Fruit fly (Drosophila melanogaster) whole organism, embryonic: ENCODE data around the gene SecS.

Experiments
- Adf1 ChIP-seq: fragments of 200-800 bp; sonication (Bioruptor generic); IDR thresholded peaks from 2 replicates; pipeline ENCODE4 v1.3.6; 2022; ENCODE audit warnings: missing biosample characterization, missing genetic modification characterization
- BEAF-32 ChIP-seq: fragments of 200-800 bp; sonication (Bioruptor generic); optimal IDR thresholded peaks from 3 replicates; lab custom pipeline; 2017; ENCODE audit warnings: missing biosample characterization, missing genetic modification characterization, mild to moderate bottlenecking, moderate library complexity, missing genetic modification reagents
- BtbVII ChIP-seq: fragments of 200-800 bp; sonication (Bioruptor generic); optimal IDR thresholded peaks from 3 replicates; lab custom pipeline; 2017; ENCODE audit warnings: missing biosample characterization, mild to moderate bottlenecking, missing genetic modification characterization
- CG1024 ChIP-seq: fragments of 200-800 bp; sonication (Bioruptor generic); IDR thresholded peaks from 2 replicates; pipeline ENCODE4 v1.3.6; 2022; ENCODE audit warnings: missing biosample characterization, missing genetic modification characterization
- CG12391 ChIP-seq: fragments of 200-800 bp; sonication (Bioruptor generic); optimal IDR thresholded peaks from 3 replicates; lab custom pipeline; 2018; ENCODE audit warnings: missing biosample characterization, mild to moderate bottlenecking, missing genetic modification characterization, moderate library complexity
- CG13123 ChIP-seq: fragments of 200-800 bp; sonication (Bioruptor generic); optimal IDR thresholded peaks from 2 replicates; lab custom pipeline; 2016; ENCODE audit warnings: missing biosample characterization, missing genetic modification characterization
- CG15514 ChIP-seq: fragments of 200-800 bp; sonication (Bioruptor generic); optimal IDR thresholded peaks from 3 replicates; lab custom pipeline; 2017; ENCODE audit warnings: missing biosample characterization, missing genetic modification characterization, mild to moderate bottlenecking, moderate library complexity, missing genetic modification reagents
- CG17385 ChIP-seq: fragments of 200-800 bp; sonication (Bioruptor generic); optimal IDR thresholded peaks from 3 replicates; lab custom pipeline; 2018; ENCODE audit warnings: missing biosample characterization, mild to moderate bottlenecking, missing genetic modification characterization
- CG33213 ChIP-seq: fragments of 200-800 bp; sonication (Bioruptor generic); optimal IDR thresholded peaks from 3 replicates; lab custom pipeline; 2016; ENCODE audit warnings: missing biosample characterization, missing genetic modification characterization
- CG34224 ChIP-seq: fragments of 200-800 bp; sonication (Bioruptor generic); IDR thresholded peaks from 3 replicates; pipeline ENCODE4 v1.3.6; 2022; ENCODE audit warnings: missing biosample characterization, missing genetic modification characterization; ENCODE audit not compliant: partially characterized antibody
- CG4360 ChIP-seq: fragments of 200-800 bp; sonication (Bioruptor generic); IDR thresholded peaks from 2 replicates; pipeline ENCODE4 v1.3.6; 2022; ENCODE audit warnings: missing biosample characterization, missing genetic modification characterization
- CG5953 ChIP-seq: fragments of 200-800 bp; sonication (Bioruptor generic); IDR thresholded peaks from 2 replicates; pipeline ENCODE4 v1.3.6; 2022; ENCODE audit warnings: missing biosample characterization, missing genetic modification characterization
- CTCF ChIP-seq: fragments of 200-800 bp; sonication (Bioruptor generic); optimal IDR thresholded peaks from 2 replicates; lab custom pipeline; 2017; ENCODE audit warnings: missing biosample characterization, mild to moderate bottlenecking, missing genetic modification characterization, moderate library complexity
- Chrac-16 ChIP-seq: fragments of 200-800 bp; sonication (Bioruptor generic); optimal IDR thresholded peaks from 3 replicates; lab custom pipeline; 2016; ENCODE audit warnings: missing biosample characterization, missing genetic modification characterization
- Dfd ChIP-seq, 2 experiments: fragments of >200 bp; optimal IDR thresholded peaks; 2 replicates each; lab custom pipeline; 2017; ENCODE audit warnings: missing biosample characterization in 2 of 2, missing genetic modification characterization in 2 of 2
- Dref ChIP-seq: fragments of 200-800 bp; sonication (Bioruptor generic); IDR thresholded peaks from 2 replicates; pipeline ENCODE4 v1.3.6; 2022; ENCODE audit warnings: missing biosample characterization, missing genetic modification characterization
- E2f2 ChIP-seq: fragments of 200-800 bp; sonication (Bioruptor generic); IDR thresholded peaks from 2 replicates; pipeline ENCODE4 v1.3.6; 2022; ENCODE audit warnings: missing biosample characterization, missing genetic modification characterization
- H15 ChIP-seq: fragments of 200-800 bp; sonication (Bioruptor generic); IDR thresholded peaks from 3 replicates; pipeline ENCODE4 v1.3.6; 2022; ENCODE audit warnings: missing biosample characterization, missing genetic modification characterization
- HHEX ChIP-seq: fragments of 200-800 bp; sonication (Bioruptor generic); optimal IDR thresholded peaks from 3 replicates; lab custom pipeline; 2017; ENCODE audit warnings: missing biosample characterization, mild to moderate bottlenecking, missing genetic modification characterization, missing genetic modification reagents
- HLH3B ChIP-seq: fragments of 200-800 bp; sonication (Bioruptor generic); IDR thresholded peaks from 2 replicates; pipeline ENCODE4 v1.3.6; 2022; ENCODE audit warnings: missing biosample characterization, missing genetic modification characterization
- HmgD ChIP-seq: fragments of 200-800 bp; sonication (Bioruptor generic); optimal IDR thresholded peaks from 3 replicates; lab custom pipeline; 2016; ENCODE audit warnings: missing biosample characterization, missing genetic modification characterization
- Med ChIP-seq: fragments of 200-800 bp; sonication (Bioruptor generic); peaks from one replicate; lab custom pipeline; 2016; ENCODE audit warnings: missing biosample characterization, missing genetic modification characterization, mild to moderate bottlenecking, inconsistent platforms, moderate library complexity
- Myb ChIP-seq: fragments of 200-800 bp; sonication (Bioruptor generic); optimal IDR thresholded peaks from 2 replicates; lab custom pipeline; 2016; ENCODE audit warnings: missing biosample characterization, missing genetic modification characterization
- NC2α ChIP-seq: fragments of 200-800 bp; sonication (Bioruptor generic); optimal IDR thresholded peaks from 2 replicates; lab custom pipeline; 2016; ENCODE audit warnings: missing biosample characterization, missing genetic modification characterization
- Nf-YC ChIP-seq: fragments of 200-800 bp; optimal IDR thresholded peaks from 3 replicates; lab custom pipeline; 2019; ENCODE audit warnings: missing biosample characterization, mild to moderate bottlenecking, missing genetic modification characterization, moderate library complexity
- Opbp ChIP-seq: fragments of 200-800 bp; sonication (Bioruptor generic); IDR thresholded peaks from 3 replicates; pipeline ENCODE4 v1.3.6; 2022; ENCODE audit warnings: missing biosample characterization, missing genetic modification characterization; ENCODE audit not compliant: partially characterized antibody
- Side ChIP-seq: fragments of 200-800 bp; sonication (Bioruptor generic); optimal IDR thresholded peaks from 2 replicates; lab custom pipeline; 2016; ENCODE audit warnings: missing biosample characterization, missing genetic modification characterization
- Sox100B ChIP-seq: fragments of 200-800 bp; sonication (Bioruptor generic); optimal IDR thresholded peaks from 3 replicates; lab custom pipeline; 2018; ENCODE audit warnings: missing biosample characterization, mild to moderate bottlenecking, missing genetic modification characterization
- Sry-δ ChIP-seq: fragments of 200-800 bp; sonication (Bioruptor generic); optimal IDR thresholded peaks from 2 replicates; lab custom pipeline; 2016; ENCODE audit warnings: missing biosample characterization, missing genetic modification characterization
- Taf1 ChIP-seq: fragments of 200-800 bp; sonication (Bioruptor generic); IDR thresholded peaks from 2 replicates; pipeline ENCODE4 v1.3.6; 2022; ENCODE audit warnings: missing biosample characterization, missing genetic modification characterization
- Trl ChIP-seq, 3 experiments: fragments of >200 bp in 2 of 3; fragments of 200-800 bp in 1 of 3; sonication (Bioruptor generic) in 1 of 3; optimal IDR thresholded peaks; 2 replicates in 1 of 3; 3 replicates in 2 of 3; lab custom pipeline; 2016 to 2017; ENCODE audit warnings: missing biosample characterization in 1 of 3, missing genetic modification characterization in 1 of 3
- Usf ChIP-seq: fragments of 200-800 bp; sonication (Bioruptor generic); optimal IDR thresholded peaks from 2 replicates; lab custom pipeline; 2017; ENCODE audit warnings: missing genotype, missing biosample characterization, missing genetic modification characterization
- Xbp1 ChIP-seq: fragments of 200-800 bp; sonication (Bioruptor generic); optimal IDR thresholded peaks from 3 replicates; lab custom pipeline; 2016; ENCODE audit warnings: missing biosample characterization, mild to moderate bottlenecking, missing genetic modification characterization
- al ChIP-seq: fragments of 200-800 bp; sonication (Bioruptor generic); IDR thresholded peaks from 2 replicates; pipeline ENCODE4 v1.3.6; 2022; ENCODE audit warnings: missing biosample characterization, missing genetic modification characterization
- bsh ChIP-seq, 2 experiments: fragments of 200-800 bp; sonication (Bioruptor generic); optimal IDR thresholded peaks; 2 replicates each; lab custom pipeline; 2017 to 2018; ENCODE audit warnings: mild to moderate bottlenecking in 2 of 2, missing biosample characterization in 2 of 2, missing genetic modification characterization in 2 of 2, moderate library complexity in 1 of 2
- eve ChIP-seq, 2 experiments: fragments of >200 bp; optimal IDR thresholded peaks; 2 replicates each; lab custom pipeline; 2017; ENCODE audit warnings: missing biosample characterization in 2 of 2, missing genetic modification characterization in 2 of 2
- exex ChIP-seq: fragments of 200-800 bp; sonication (Bioruptor generic); optimal IDR thresholded peaks from 4 replicates; lab custom pipeline; 2018; ENCODE audit warnings: missing biosample characterization, mild to moderate bottlenecking, missing genetic modification characterization, moderate library complexity
- ftz-f1 ChIP-seq: fragments of 200-800 bp; sonication (Bioruptor generic); optimal IDR thresholded peaks from 2 replicates; lab custom pipeline; 2016; ENCODE audit warnings: missing biosample characterization, missing genetic modification characterization
- gce ChIP-seq: fragments of 200-800 bp; sonication (Bioruptor generic); IDR thresholded peaks from 3 replicates; pipeline ENCODE4 v1.3.6; 2022; ENCODE audit warnings: missing biosample characterization, missing genetic modification characterization
- ind ChIP-seq: fragments of 200-800 bp; sonication (Bioruptor generic); optimal IDR thresholded peaks from 3 replicates; lab custom pipeline; 2016; ENCODE audit warnings: missing biosample characterization, missing genetic modification characterization
- lmd ChIP-seq: fragments of 200-800 bp; sonication (Bioruptor generic); IDR thresholded peaks from 2 replicates; pipeline ENCODE4 v1.3.6; 2022; ENCODE audit warnings: missing biosample characterization, missing genetic modification characterization
- lola ChIP-seq, 3 experiments: fragments of >200 bp in 2 of 3; fragments of 200-800 bp in 1 of 3; sonication (Bioruptor generic) in 1 of 3; optimal IDR thresholded peaks; 2 replicates each; lab custom pipeline; 2017 to 2019; ENCODE audit warnings: missing biosample characterization in 3 of 3, missing genetic modification characterization in 3 of 3, mild to moderate bottlenecking in 1 of 3, moderate library complexity in 1 of 3
- maf-S ChIP-seq: fragments of 200-800 bp; sonication (Bioruptor generic); optimal IDR thresholded peaks from 2 replicates; lab custom pipeline; 2016; ENCODE audit warnings: missing biosample characterization, missing genetic modification characterization
- nmo ChIP-seq: fragments of 200-800 bp; sonication (Bioruptor generic); optimal IDR thresholded peaks from 2 replicates; lab custom pipeline; 2018; ENCODE audit warnings: missing biosample characterization, mild to moderate bottlenecking, missing genetic modification characterization, moderate library complexity
- peb ChIP-seq: fragments of 200-800 bp; sonication (Bioruptor generic); IDR thresholded peaks from 2 replicates; pipeline ENCODE4 v1.3.6; 2022; ENCODE audit warnings: missing biosample characterization, missing genetic modification characterization
- pros ChIP-seq: fragments of 200-800 bp; sonication (Bioruptor generic); optimal IDR thresholded peaks from 3 replicates; lab custom pipeline; 2019; ENCODE audit warnings: missing biosample characterization, mild to moderate bottlenecking, missing genetic modification characterization, moderate library complexity
- row ChIP-seq: fragments of 200-800 bp; sonication (Bioruptor generic); IDR thresholded peaks from 3 replicates; pipeline ENCODE4 v1.3.6; 2022; ENCODE audit warnings: missing biosample characterization, missing genetic modification characterization
- shn ChIP-seq: fragments of 200-800 bp; sonication (Bioruptor generic); optimal IDR thresholded peaks from 3 replicates; lab custom pipeline; 2016; ENCODE audit warnings: missing biosample characterization, missing genetic modification characterization
- slou ChIP-seq: fragments of 200-800 bp; sonication (Bioruptor generic); optimal IDR thresholded peaks from 3 replicates; lab custom pipeline; 2016; ENCODE audit warnings: missing biosample characterization, missing genetic modification characterization
- tll ChIP-seq, 2 experiments: fragments of 200-800 bp in 1 of 2; fragments of >200 bp in 1 of 2; sonication (Bioruptor generic) in 1 of 2; optimal IDR thresholded peaks; 2 replicates each; lab custom pipeline; 2017 to 2019; ENCODE audit warnings: missing biosample characterization in 2 of 2, missing genetic modification characterization in 2 of 2, mild to moderate bottlenecking in 1 of 2, moderate library complexity in 1 of 2

SecS gene

dm6 chr3R:5624115-5624878 lies 23.1 kb downstream of the SecS start, which contains the start of the genes Dph4, Spec2 and RpL13A (continued):
- peak; percentile 85 for TF ChIP-seq CG13123 (GFP tag; lab: Kevin White, UChicago)
- peak; percentile 32 to 61 for TF ChIP-seq tll (GFP tag; optimal IDR thresholded peaks at IDR 0.05; lab: Kevin White, UChicago)
- peak; percentile 86 for TF ChIP-seq HmgD
- peak; percentile 96 for TF ChIP-seq Side
- TF ChIP-seq Sox100B (GFP tag; lab: Kevin White, UChicago), result peak; percentile 90
- no peak for TF ChIP-seq CG4360 (GFP tag; lab: Robert Waterston, UW)
- TF ChIP-seq Trl (optimal IDR thresholded peaks at IDR 0.05; lab: Kevin White, UChicago), result no peak
- TF ChIP-seq Trl (GFP tag; optimal IDR thresholded peaks at IDR 0.05; lab: Kevin White, UChicago), result peak; percentile 94
- TF ChIP-seq shn, result peak; percentile 92
- TF ChIP-seq bsh (GFP tag; optimal IDR thresholded peaks at IDR 0.05; lab: Kevin White, UChicago), result peak; percentile 21 to 78
- TF ChIP-seq H15 (GFP tag; lab: Robert Waterston, UW), result no peak
- no peak for TF ChIP-seq eve (GFP tag; optimal IDR thresholded peaks at IDR 0.05; lab: Kevin White, UChicago)
- TF ChIP-seq peb (GFP tag; lab: Robert Waterston, UW), result no peak
- peak; percentile 75 for TF ChIP-seq ind (GFP tag; lab: Kevin White, UChicago)
- TF ChIP-seq Dref (GFP tag; lab: Robert Waterston, UW), result no peak
- no peak for TF ChIP-seq Opbp
- TF ChIP-seq CG12391, result peak; percentile 91
- TF ChIP-seq CG5953 (GFP tag; lab: Robert Waterston, UW), result no peak
- TF ChIP-seq nmo (GFP tag; lab: Kevin White, UChicago), result peak; percentile 86
- peak; percentile 78 for TF ChIP-seq NC2α (GFP tag; lab: Kevin White, UChicago)
- peak; percentile 44 for TF ChIP-seq pros
- TF ChIP-seq CG1024 (GFP tag; lab: Robert Waterston, UW), result no peak
- TF ChIP-seq, all 482 proteins: peak for 302

dm6 chr3R:5627552-5627951 lies 26.3 kb downstream of the SecS start, which contains the start of gene CG31551:
Gene CG31551, plus strand, starts transcription at chr3R:5627852.
- no peak for TF ChIP-seq Usf (GFP tag; lab: Kevin White, UChicago)
- no peak for TF ChIP-seq CTCF (GFP tag; lab: Kevin White, UChicago)
- TF ChIP-seq ftz-f1, result no peak
- TF ChIP-seq maf-S, result no peak
- no peak for TF ChIP-seq Sry-δ (GFP tag; lab: Kevin White, UChicago)
- no peak for TF ChIP-seq lmd (GFP tag; lab: Robert Waterston, UW)
- no peak for TF ChIP-seq Adf1
- TF ChIP-seq lola (GFP tag; optimal IDR thresholded peaks at IDR 0.05; lab: Kevin White, UChicago), result no peak
- no peak for TF ChIP-seq slou (GFP tag; lab: Kevin White, UChicago)
- no peak for TF ChIP-seq gce (GFP tag; lab: Robert Waterston, UW)
- no peak for TF ChIP-seq Chrac-16
- TF ChIP-seq row (GFP tag; lab: Robert Waterston, UW), result no peak
- no peak for TF ChIP-seq CG33213 (GFP tag; lab: Kevin White, UChicago)
- no peak for TF ChIP-seq HLH3B
- no peak for TF ChIP-seq Dfd (GFP tag; optimal IDR thresholded peaks at IDR 0.05; lab: Kevin White, UChicago)
- TF ChIP-seq al (GFP tag; lab: Robert Waterston, UW), result no peak
- no peak for TF ChIP-seq BtbVII (GFP tag; lab: Kevin White, UChicago)
- no peak for TF ChIP-seq Nf-YC

dm6 chr3R:5632182-5632581 lies 30.9 kb downstream of the SecS start, which contains the start of gene CG31549:
Gene CG31549, plus strand, starts transcription at chr3R:5632192.
- TF ChIP-seq CG17385 (GFP tag; lab: Kevin White, UChicago), result peak; percentile 86
- peak; percentile 57 for TF ChIP-seq ftz-f1
- TF ChIP-seq Myb, result peak; percentile 87
- TF ChIP-seq Xbp1, result no peak
- peak; percentile 80 for TF ChIP-seq Med (GFP tag; lab: Kevin White, UChicago)
- no peak for TF ChIP-seq Taf1 (GFP tag; lab: Robert Waterston, UW)
- peak; percentile 54 for TF ChIP-seq E2f2 (GFP tag; lab: Robert Waterston, UW)
- peak; percentile 32 for TF ChIP-seq CG15514 (GFP tag; lab: Kevin White, UChicago)
- TF ChIP-seq exex (tag; lab: Kevin White, UChicago), result no peak
- peak; percentile 7 for TF ChIP-seq BEAF-32 (GFP tag; lab: Kevin White, UChicago)
- 0 out of 3 replicates have a peak, but pooled peaks have one; percentile 41 for TF ChIP-seq CG34224
- no peak for TF ChIP-seq HHEX (GFP tag; lab: Kevin White, UChicago)
